Worm (Caenorhabditis elegans) whole organism, L1 larva: ENCODE results near the gene rpl-10.
A peak's percentile ranks its signal among the peaks of the same experiment; 100 is the strongest.

Experiments used
- ceh-82 ChIP-seq, 3 experiments: fragments of 150-350 bp in 1 of 3; sonication (generic microtip) in 2 of 3; optimal IDR thresholded peaks; 2 replicates each; lab custom pipeline; 2014 to 2017; ENCODE audit warnings: missing biosample characterization in 3 of 3, missing genetic modification characterization in 3 of 3
- dpl-1 ChIP-seq, 3 experiments: fragments of 150-350 bp in 2 of 3; sonication (generic microtip) in 1 of 3; optimal IDR thresholded peaks; 2 replicates each; lab custom pipeline; 2014 to 2017; ENCODE audit warnings: missing biosample characterization in 3 of 3, missing genetic modification characterization in 3 of 3, missing genetic modification reagents in 3 of 3
- egl-27 ChIP-seq, 2 experiments: fragments of 150-350 bp in 1 of 2; sonication (generic microtip); optimal IDR thresholded peaks; 3 replicates each; lab custom pipeline; 2017 to 2018; ENCODE audit warnings: missing biosample characterization in 2 of 2, missing genetic modification characterization in 2 of 2, missing genetic modification reagents in 2 of 2
- mep-1 ChIP-seq: fragments of 150-350 bp; optimal IDR thresholded peaks from 2 replicates; lab custom pipeline; 2014; ENCODE audit warnings: missing biosample characterization, missing genetic modification characterization
- nhr-12 ChIP-seq: sonication (generic microtip); optimal IDR thresholded peaks from 2 replicates; lab custom pipeline; 2017; ENCODE audit warnings: missing biosample characterization, missing genetic modification characterization
- nhr-76 ChIP-seq: sonication (generic microtip); optimal IDR thresholded peaks from 2 replicates; lab custom pipeline; 2017; ENCODE audit warnings: missing biosample characterization, missing genetic modification characterization
- nhr-77 ChIP-seq: fragments of 150-350 bp; optimal IDR thresholded peaks from 2 replicates; lab custom pipeline; 2014; ENCODE audit warnings: missing biosample characterization, missing genetic modification characterization
- pag-3 ChIP-seq: sonication (generic microtip); optimal IDR thresholded peaks from 2 replicates; lab custom pipeline; 2017; ENCODE audit warnings: missing genetic modification characterization, mild to moderate bottlenecking, missing compliant biosample characterization, antibody characterized with exemption, borderline replicate concordance; ENCODE audit not compliant: insufficient read depth
- snpc-4 ChIP-seq: fragments of 150-350 bp; optimal IDR thresholded peaks from 2 replicates; lab custom pipeline; 2014; ENCODE audit warnings: missing biosample characterization, missing genetic modification characterization
- sup-37 ChIP-seq: fragments of 200-800 bp; sonication (Bioruptor generic); optimal IDR thresholded peaks from 2 replicates; lab custom pipeline; 2018; ENCODE audit warnings: mild to moderate bottlenecking, missing genetic modification characterization, missing compliant biosample characterization
- zag-1 ChIP-seq: fragments of 150-350 bp; optimal IDR thresholded peaks from 2 replicates; lab custom pipeline; 2014; ENCODE audit warnings: missing biosample characterization, missing genetic modification characterization

DNA sequence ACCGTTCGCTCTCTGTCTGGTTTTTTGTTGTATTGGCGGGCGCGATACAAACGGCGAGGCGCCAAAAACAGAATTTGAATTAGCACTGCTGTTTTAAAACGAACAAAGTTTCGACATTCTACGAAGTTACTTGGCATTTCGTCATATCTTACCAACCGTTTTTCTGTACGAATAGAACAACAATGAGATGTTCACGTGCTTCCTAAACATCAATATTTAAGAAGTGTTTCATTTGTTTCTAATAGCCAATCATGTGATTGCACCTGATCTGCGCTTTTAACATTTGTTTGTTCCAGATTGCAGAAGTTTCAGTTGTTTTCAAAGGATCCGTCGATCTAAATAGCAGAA is 14.7 kb upstream of the rpl-10 start:
- TF ChIP-seq sup-37 (GFP tag; lab: Kevin White, UChicago): no peak
- TF ChIP-seq nhr-76 (tag; lab: Kevin White, UChicago): no peak
- TF ChIP-seq egl-27 (tag; optimal IDR thresholded peaks at IDR 0.05; lab: Kevin White, UChicago): no peak
- no peak for TF ChIP-seq mep-1 (tag; lab: Kevin White, UChicago)
- no peak for TF ChIP-seq nhr-12 (tag; lab: Kevin White, UChicago)
- TF ChIP-seq dpl-1 (GFP tag; optimal IDR thresholded peaks at IDR 0.05; lab: Kevin White, UChicago): peak in 2 of 3 experiments; percentile 6 to 19
- no peak for TF ChIP-seq snpc-4
- TF ChIP-seq ceh-82 (tag; optimal IDR thresholded peaks at IDR 0.05; lab: Kevin White, UChicago): no peak
- TF ChIP-seq pag-3 (tag; lab: Kevin White, UChicago): no peak
- no peak for TF ChIP-seq nhr-77 (tag; lab: Kevin White, UChicago)
- TF ChIP-seq zag-1 (tag; lab: Kevin White, UChicago): no peak
